Worm (Caenorhabditis elegans): Measurements from ENCODE around the gene srx-65.

srx-65 gene

ce11 chrV:3921635-3922034, at the start of gene srx-65:
srx-65 (plus strand) TSS chrV:3921935.
- TF ChIP-seq Y5F2A.4 (GFP tag; optimal IDR thresholded peaks at IDR 0.05) (no peak), F37D6.2 (tag; optimal IDR thresholded peaks at IDR 0.05) (no peak), zfp-3 (GFP tag; conservative IDR thresholded peaks at IDR 0.05) (no peak), ztf-7 (tag; optimal IDR thresholded peaks at IDR 0.05) (no peak), lim-7 (GFP tag; IDR thresholded peaks at IDR 0.05) (no peak), vab-7 (GFP tag; IDR thresholded peaks at IDR 0.05) (no peak), saeg-2 (GFP tag; IDR thresholded peaks at IDR 0.05) (no peak), lsy-2 (tag; optimal IDR thresholded peaks at IDR 0.05) (no peak), F49E8.2 (tag; optimal IDR thresholded peaks at IDR 0.05; ENCODE audit: borderline replicate concordance) (no peak), ceh-44 (GFP tag; IDR thresholded peaks at IDR 0.05) (no peak), arid-1 (GFP tag; conservative IDR thresholded peaks at IDR 0.05) (no peak), ceh-28 (tag; optimal IDR thresholded peaks at IDR 0.05) (no peak), nhr-41 (GFP tag; IDR thresholded peaks at IDR 0.05) (no peak), zip-11 (GFP tag; IDR thresholded peaks at IDR 0.05) (no peak), nhr-48 (tag; optimal IDR thresholded peaks at IDR 0.05) (no peak), Y75B8A.6 (GFP tag; IDR thresholded peaks at IDR 0.05) (no peak), daf-16 (GFP tag; optimal IDR thresholded peaks at IDR 0.05) (no peak), daf-16 (tag; optimal IDR thresholded peaks at IDR 0.05) (no peak), nhr-77 (tag; optimal IDR thresholded peaks at IDR 0.05) (no peak), ztf-11 (tag; optimal IDR thresholded peaks at IDR 0.05) (no peak), ctbp-1 (GFP tag; IDR thresholded peaks at IDR 0.05) (no peak)

ce11 chrV:3874102-3874744, 47.5 kb upstream of the srx-65 start, which contains the start of gene nhr-158:
nhr-158 (minus strand) TSS chrV:3874152.
- TF ChIP-seq lsy-2 (tag; optimal IDR thresholded peaks at IDR 0.05) = no peak
- peak; percentile 13 for TF ChIP-seq nhr-48 (tag; optimal IDR thresholded peaks at IDR 0.05)
- TF ChIP-seq F37D6.2 (tag; optimal IDR thresholded peaks at IDR 0.05) = peak; percentile 8
- peak; percentile 42 for TF ChIP-seq aha-1 (tag)
- TF ChIP-seq nhr-25 (tag; optimal IDR thresholded peaks at IDR 0.05; ENCODE audit: borderline replicate concordance, insufficient read depth) = no peak
- no peak for TF ChIP-seq Y48G9A.11 (GFP tag; IDR thresholded peaks at IDR 0.05)
- TF ChIP-seq nhr-11 (tag; optimal IDR thresholded peaks at IDR 0.05) = peak; percentile 6
- no peak for TF ChIP-seq nhr-10 (tag; optimal IDR thresholded peaks at IDR 0.05)
- no peak for TF ChIP-seq Y105C5A.15 (GFP tag; IDR thresholded peaks at IDR 0.05)
- TF ChIP-seq lir-3 (tag; optimal IDR thresholded peaks at IDR 0.05) = no peak
- TF ChIP-seq cey-2 (tag; optimal IDR thresholded peaks at IDR 0.05; ENCODE audit: borderline replicate concordance, insufficient read depth) = no peak

- TF ChIP-seq nhr-6 (tag; optimal IDR thresholded peaks at IDR 0.05) = no peak
- TF ChIP-seq attf-4 (tag; optimal IDR thresholded peaks at IDR 0.05) = no peak
- no peak for TF ChIP-seq unc-130 (GFP tag; optimal IDR thresholded peaks at IDR 0.05)
- no peak for TF ChIP-seq nhr-48 (tag; optimal IDR thresholded peaks at IDR 0.05)
- TF ChIP-seq nhr-77 (tag; optimal IDR thresholded peaks at IDR 0.05) = no peak
- no peak for TF ChIP-seq aly-2 (tag; optimal IDR thresholded peaks at IDR 0.05)
- TF ChIP-seq zip-2 (tag; optimal IDR thresholded peaks at IDR 0.05) = no peak
- no peak for TF ChIP-seq daf-8 (GFP tag; IDR thresholded peaks at IDR 0.05)
- TF ChIP-seq daf-12 (tag; optimal IDR thresholded peaks at IDR 0.05) = no peak
- no peak for TF ChIP-seq hlh-11 (tag; optimal IDR thresholded peaks at IDR 0.05)
Measured at ce11 chrV:3877242-3877641, 44.5 kb upstream of the srx-65 start.

- TF ChIP-seq pha-4 (GFP tag; IDR thresholded peaks at IDR 0.05) (no peak), pha-4 (tag; optimal IDR thresholded peaks at IDR 0.05) (no peak), nhr-10 (tag; optimal IDR thresholded peaks at IDR 0.05) (no peak), aha-1 (tag) (no peak), dmd-8 (GFP tag; IDR thresholded peaks at IDR 0.05) (no peak), Y5F2A.4 (GFP tag; optimal IDR thresholded peaks at IDR 0.05) (no peak), F10B5.3 (tag; optimal IDR thresholded peaks at IDR 0.05) (no peak), dmd-6 (GFP tag; IDR thresholded peaks at IDR 0.05) (no peak), rbr-2 (tag; optimal IDR thresholded peaks at IDR 0.05) (no peak), snpc-1.2 (GFP tag; IDR thresholded peaks at IDR 0.05) (no peak), Y75B8A.6 (GFP tag; IDR thresholded peaks at IDR 0.05) (no peak), nhr-102 (tag; optimal IDR thresholded peaks at IDR 0.05) (no peak), fos-1 (tag; optimal IDR thresholded peaks at IDR 0.05) (no peak), hlh-11 (tag; optimal IDR thresholded peaks at IDR 0.05) (no peak), vab-7 (GFP tag; IDR thresholded peaks at IDR 0.05) (no peak), mxl-3 (GFP tag; optimal IDR thresholded peaks at IDR 0.05) (no peak), mep-1 (tag; optimal IDR thresholded peaks at IDR 0.05) (no peak)
Measured at ce11 chrV:3878223-3878622, 43.5 kb upstream of the srx-65 start, which contains the start of gene nhr-159. nhr-159 (minus strand) TSS chrV:3878323.
